Fruit fly (Drosophila melanogaster): ENCODE results near the gene CG6933.

CG6933 gene

DNA sequence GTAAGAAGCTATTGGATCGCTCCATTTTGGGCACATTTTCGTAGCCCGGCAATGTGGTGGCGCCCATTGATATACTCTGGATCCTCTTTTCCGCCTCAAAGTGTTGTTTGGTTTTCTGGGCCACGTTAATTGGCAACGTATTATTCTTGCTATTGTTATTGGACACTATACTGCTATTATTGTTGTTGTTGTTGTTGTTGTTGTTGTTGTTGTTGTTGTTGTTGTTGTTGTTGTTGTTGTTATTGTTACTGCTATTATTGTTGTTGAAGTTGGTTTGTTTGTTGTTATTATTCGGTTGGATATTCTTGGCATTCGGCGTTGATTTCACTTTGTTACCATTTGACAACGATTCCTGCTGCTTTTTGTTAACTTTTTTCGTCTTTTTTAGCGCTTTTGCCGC is 28.4 kb downstream of the CG6933 start:
- TF ChIP-seq noc (tag; optimal IDR thresholded peaks at IDR 0.05) = no peak

DNA sequence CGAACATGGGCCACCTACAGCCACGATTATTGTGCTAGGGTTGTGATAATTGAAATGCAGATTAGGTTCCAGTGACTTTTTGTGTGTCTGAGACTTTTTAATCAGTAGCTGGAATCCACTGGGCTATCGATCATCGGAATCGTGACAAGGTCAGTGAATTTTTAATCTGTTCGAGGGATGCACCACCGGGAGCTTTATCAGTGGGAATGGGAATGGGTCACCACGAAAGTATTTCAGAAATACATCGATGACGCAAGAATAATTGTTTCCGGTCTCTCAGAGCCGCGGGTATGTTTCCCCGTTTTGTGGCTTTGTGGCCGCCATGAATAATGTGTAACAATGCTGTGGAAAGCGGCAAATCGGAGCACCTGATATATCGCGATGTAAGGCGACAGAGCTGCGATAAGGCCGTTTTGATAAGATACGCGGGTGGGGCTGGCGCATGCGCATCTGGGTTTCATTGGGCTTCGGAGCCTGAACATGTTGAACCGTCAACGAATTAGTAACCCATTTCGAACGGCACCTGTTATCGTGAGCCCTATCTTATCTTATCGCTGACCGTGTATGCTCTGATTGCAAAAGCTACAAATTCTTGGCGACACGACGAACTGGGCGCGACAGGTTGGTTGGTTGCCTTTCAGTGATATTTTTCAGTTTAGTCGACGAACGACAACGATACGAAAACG is 32.2 kb downstream of the CG6933 start, which contains the start of gene Ssk:
Ssk (plus strand) TSS at position 638 of the 686 bp plus-strand sequence.
- peak; percentile 65 for TF ChIP-seq noc (tag; optimal IDR thresholded peaks at IDR 0.05)

DNA sequence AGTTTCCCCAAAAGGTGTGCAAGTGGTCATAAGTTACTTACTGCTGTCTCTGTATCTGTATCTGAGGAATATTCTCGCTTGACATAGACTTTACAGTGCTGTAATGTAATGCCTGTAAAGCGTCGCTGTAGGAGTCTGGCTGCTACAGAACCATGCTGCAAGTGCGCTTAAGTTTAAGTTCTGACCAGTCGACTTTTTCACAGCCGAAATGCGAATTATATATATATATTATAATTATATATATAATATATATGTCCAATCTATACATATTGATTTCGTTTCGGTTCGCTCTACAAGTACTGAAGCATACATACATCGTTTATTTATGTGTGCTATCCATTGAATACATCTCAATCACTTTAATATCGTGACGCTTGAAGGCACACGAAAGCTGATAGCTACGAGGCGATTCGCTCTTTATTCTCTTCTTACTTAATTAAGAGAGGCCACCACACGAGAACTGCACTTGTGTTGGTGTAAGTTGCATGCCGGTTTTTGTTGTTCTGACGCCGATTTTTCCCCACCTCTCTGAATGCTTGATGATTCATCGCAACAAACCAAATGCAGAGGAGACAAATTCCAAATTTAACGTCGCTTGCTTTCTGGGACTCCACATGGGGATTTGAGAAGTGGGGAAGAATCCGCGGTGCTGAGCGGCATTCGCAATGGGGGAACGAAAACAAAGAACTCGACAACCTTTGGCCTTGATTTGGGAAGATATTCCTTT is 33.8 kb downstream of the CG6933 start:
- TF ChIP-seq noc (tag; optimal IDR thresholded peaks at IDR 0.05) = no peak

- no peak for TF ChIP-seq noc (tag; optimal IDR thresholded peaks at IDR 0.05)
Observed at dm6 chr3L:20185886-20186285, 34.3 kb downstream of the CG6933 start.

- TF ChIP-seq noc (tag; optimal IDR thresholded peaks at IDR 0.05) = no peak
Observed at dm6 chr3L:20185206-20185868, 34.9 kb downstream of the CG6933 start.

DNA sequence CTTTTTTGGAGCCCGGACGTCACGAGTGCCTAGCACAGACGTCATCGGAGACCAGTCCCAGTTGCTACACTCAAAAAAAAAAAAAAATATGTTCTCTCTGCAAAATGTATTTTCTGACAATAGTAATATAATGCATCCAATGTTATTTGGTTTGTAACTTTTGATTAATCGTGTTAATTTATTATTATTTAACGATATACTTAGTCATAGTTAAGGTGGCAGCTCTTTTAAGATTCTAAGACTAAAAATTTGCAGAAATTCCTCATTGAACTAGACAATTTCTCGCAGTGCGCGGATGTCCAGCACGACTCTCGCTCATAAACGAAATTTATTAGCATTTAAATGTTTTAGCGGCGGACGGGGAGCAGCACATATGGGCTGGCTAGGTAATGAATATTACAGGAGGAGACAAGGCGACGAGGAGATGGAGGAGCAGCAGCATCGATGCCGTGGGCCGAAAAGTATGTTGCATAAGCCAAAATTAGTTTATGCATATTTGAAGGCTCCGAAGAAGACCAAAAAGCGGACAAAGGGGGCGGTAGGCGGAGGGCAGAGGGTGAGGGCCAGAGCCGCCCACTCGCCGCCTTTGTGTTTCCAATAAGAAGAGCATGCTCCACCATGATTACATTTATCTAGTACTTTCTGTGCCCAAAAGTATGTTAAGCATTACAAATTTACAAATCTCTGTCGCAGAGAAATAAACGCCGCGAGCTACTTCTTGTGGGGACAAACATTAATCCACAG is 36.7 kb downstream of the CG6933 start:
- peak; percentile 59 for TF ChIP-seq noc (tag; optimal IDR thresholded peaks at IDR 0.05)

dm6 chr3L:20182799-20183198 is 37.4 kb downstream of the CG6933 start:
- TF ChIP-seq noc (tag; optimal IDR thresholded peaks at IDR 0.05) = no peak

DNA sequence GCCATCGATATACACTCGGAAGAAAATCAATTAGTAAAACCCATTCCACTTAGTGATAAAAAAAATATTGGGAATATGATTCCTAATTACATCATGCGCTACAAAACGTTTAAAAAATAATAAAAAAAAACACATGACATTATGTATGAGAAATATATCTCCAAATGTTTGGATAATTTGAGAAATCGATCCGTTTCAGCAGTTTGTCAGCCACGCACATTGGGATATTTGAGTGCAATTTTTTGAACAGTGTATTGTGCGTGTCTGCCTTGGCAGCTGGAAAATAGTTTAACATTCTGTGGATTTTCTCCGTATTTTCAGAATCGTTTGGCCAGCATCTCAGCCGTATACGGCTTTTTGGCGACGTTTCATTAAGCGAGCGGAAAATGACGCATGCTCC is 42.1 kb downstream of the CG6933 start:
- TF ChIP-seq noc (tag; optimal IDR thresholded peaks at IDR 0.05) = no peak

DNA sequence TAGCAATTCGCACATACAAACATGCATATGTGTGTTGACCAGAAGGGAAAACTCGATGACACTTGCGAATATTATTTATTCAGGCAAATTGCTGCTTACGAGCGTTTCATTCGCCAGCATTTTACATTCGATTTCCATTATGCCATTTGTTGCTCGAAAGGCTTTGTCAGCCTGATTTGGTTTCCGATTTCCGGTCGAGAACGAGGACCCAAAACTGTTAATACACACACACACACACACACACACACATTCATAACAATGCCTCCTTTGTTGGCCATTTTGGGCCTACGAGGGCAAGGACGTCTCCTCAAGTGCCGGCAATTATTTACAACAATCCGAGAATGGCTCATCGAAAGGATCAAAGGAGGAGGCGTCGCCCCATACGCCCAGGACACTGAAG is 42.5 kb downstream of the CG6933 start:
- no peak for TF ChIP-seq noc (tag; optimal IDR thresholded peaks at IDR 0.05)

Data from whole organism, larva.